Worm (Caenorhabditis elegans) whole organism, L1 larva: Measurements from ENCODE around the gene pha-4.
"Not testable (repeated sequence)": the region's sequence is repeated elsewhere in the genome, so short reads cannot be mapped to it uniquely, and the experiment has no call there.

Experiments
- dpl-1 ChIP-seq, 3 experiments: fragments of 150-350 bp in 2 of 3; sonication (generic microtip) in 1 of 3; optimal IDR thresholded peaks; 2 replicates each; lab custom pipeline; 2014 to 2017; ENCODE audit warnings: missing biosample characterization in 3 of 3, missing genetic modification characterization in 3 of 3, missing genetic modification reagents in 3 of 3
- elt-3 ChIP-seq, 6 experiments: fragments of 150-350 bp in 1 of 6; sonication (generic microtip); optimal IDR thresholded peaks; 2 replicates each; lab custom pipeline; 2017 to 2018; ENCODE audit warnings: missing biosample characterization in 6 of 6, missing genetic modification characterization in 6 of 6, inconsistent platforms in 1 of 6
- jun-1 ChIP-seq: fragments of 150-350 bp; optimal IDR thresholded peaks from 2 replicates; lab custom pipeline; 2014; ENCODE audit warnings: missing biosample characterization, missing genetic modification reagents, missing genetic modification characterization
- lin-35 ChIP-seq, 2 experiments: fragments of 150-350 bp; optimal IDR thresholded peaks; 2 replicates each; lab custom pipeline; 2014; ENCODE audit warnings: missing biosample characterization in 2 of 2, missing genetic modification characterization in 2 of 2, missing genetic modification reagents in 2 of 2
- lin-39 ChIP-seq: fragments of 150-350 bp; optimal IDR thresholded peaks from 2 replicates; lab custom pipeline; 2014; ENCODE audit warnings: missing biosample characterization, missing genetic modification reagents, missing genetic modification characterization
- lir-3 ChIP-seq: sonication (generic microtip); optimal IDR thresholded peaks from 2 replicates; lab custom pipeline; 2016; ENCODE audit warnings: mild to moderate bottlenecking, missing genetic modification characterization, moderate library complexity, missing compliant biosample characterization; ENCODE audit not compliant: poor library complexity
- nhr-84 ChIP-seq: sonication (generic microtip); optimal IDR thresholded peaks from 2 replicates; lab custom pipeline; 2017; ENCODE audit warnings: missing biosample characterization, missing genetic modification characterization
- snpc-4 ChIP-seq: fragments of 150-350 bp; optimal IDR thresholded peaks from 2 replicates; lab custom pipeline; 2014; ENCODE audit warnings: missing biosample characterization, missing genetic modification characterization
- sox-4 ChIP-seq: sonication (generic microtip); optimal IDR thresholded peaks from 2 replicates; lab custom pipeline; 2016; ENCODE audit warnings: missing genetic modification characterization, missing compliant biosample characterization
- tlp-1 ChIP-seq: fragments of 150-350 bp; optimal IDR thresholded peaks from 2 replicates; lab custom pipeline; 2014; ENCODE audit warnings: missing biosample characterization, missing genetic modification characterization
- unc-98 ChIP-seq: fragments of 200-800 bp; sonication (Bioruptor generic); IDR thresholded peaks from 2 replicates; pipeline ENCODE4 v1.3.6; 2022; ENCODE audit warnings: missing genetic modification characterization, missing compliant biosample characterization

DNA sequence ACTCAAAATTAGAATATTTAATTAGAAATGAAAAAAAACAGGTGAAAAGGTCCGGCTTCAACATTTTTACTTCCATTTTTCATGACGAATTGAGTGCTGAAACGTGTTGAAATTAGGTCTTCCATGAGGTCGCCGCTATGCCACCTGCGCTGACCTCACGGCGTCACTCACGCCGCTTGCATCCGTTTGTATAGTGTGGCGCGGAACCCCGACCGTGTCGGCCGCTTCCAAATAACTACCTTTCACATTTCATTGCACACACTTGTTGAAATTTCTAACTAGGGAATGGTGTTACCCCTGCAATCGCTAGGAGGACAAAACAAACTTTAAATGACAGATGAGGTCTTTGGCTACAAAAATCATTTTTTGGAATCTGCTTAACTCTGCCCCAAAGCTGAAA, 50.6 kb downstream of the pha-4 start:
- TF ChIP-seq nhr-84 (tag; lab: Kevin White, UChicago); lin-35 (GFP tag; optimal IDR thresholded peaks at IDR 0.05; lab: Kevin White, UChicago); tlp-1; sox-4 (tag; lab: Kevin White, UChicago); lir-3; dpl-1 (GFP tag; optimal IDR thresholded peaks at IDR 0.05; lab: Kevin White, UChicago); lin-39; jun-1 (tag; lab: Kevin White, UChicago); unc-98 (GFP tag; lab: Robert Waterston, UW); elt-3 (tag; optimal IDR thresholded peaks at IDR 0.05; lab: Kevin White, UChicago): not testable (repeated sequence)
- peak; percentile 94 for TF ChIP-seq snpc-4 (tag; lab: Kevin White, UChicago)
